Worm (Caenorhabditis elegans) whole organism, L4/young adult: ENCODE results near the gene ZK1037.6.

Experiments
- W03F9.2 ChIP-seq: fragments of 150-350 bp; optimal IDR thresholded peaks from 2 replicates; lab custom pipeline; 2014; ENCODE audit warnings: missing biosample characterization, missing genetic modification characterization
- dao-5 ChIP-seq: sonication (generic microtip); optimal IDR thresholded peaks from 2 replicates; lab custom pipeline; 2016; ENCODE audit warnings: missing genotype, missing genetic modification characterization, moderate library complexity, missing compliant biosample characterization
- him-1 ChIP-seq: sonication (generic microtip); optimal IDR thresholded peaks from 2 replicates; lab custom pipeline; 2016; ENCODE audit warnings: missing genotype, missing genetic modification reagents, missing genetic modification characterization, missing compliant biosample characterization

ZK1037.6 gene

ce11 chrV:15290995-15291394 lies 36.6 kb downstream of the ZK1037.6 start, which contains the start of gene cyp-34A2:
TSS of gene cyp-34A2 (minus strand) at chrV:15291095.
- TF ChIP-seq dao-5 (tag; lab: Kevin White, UChicago) (no peak), him-1 (tag; lab: Kevin White, UChicago) (no peak), W03F9.2 (tag; lab: Kevin White, UChicago) (no peak)

ce11 chrV:15287856-15288255 lies 39.7 kb downstream of the ZK1037.6 start, which contains the start of gene cyp-34A1:
TSS of gene cyp-34A1 (minus strand) at chrV:15287956.
- TF ChIP-seq W03F9.2 (tag; lab: Kevin White, UChicago): no peak
- TF ChIP-seq dao-5 (tag; lab: Kevin White, UChicago): no peak
- no peak for TF ChIP-seq him-1 (tag; lab: Kevin White, UChicago)

ce11 chrV:15285984-15286383 lies 41.6 kb downstream of the ZK1037.6 start:
- TF ChIP-seq him-1 (tag; lab: Kevin White, UChicago): no peak
- no peak for TF ChIP-seq dao-5 (tag; lab: Kevin White, UChicago)
- no peak for TF ChIP-seq W03F9.2 (tag; lab: Kevin White, UChicago)

ce11 chrV:15281279-15281949 lies 46.2 kb downstream of the ZK1037.6 start, which contains the start of the genes srw-19 and srx-51:
TSS of gene srw-19 (minus strand) at chrV:15281379.
TSS of gene srx-51 (plus strand) at chrV:15281899.
- TF ChIP-seq W03F9.2 (tag; lab: Kevin White, UChicago) (no peak), him-1 (tag; lab: Kevin White, UChicago) (no peak), dao-5 (tag; lab: Kevin White, UChicago) (no peak)

- TF ChIP-seq him-1 (tag; lab: Kevin White, UChicago) (no peak), dao-5 (tag; lab: Kevin White, UChicago) (no peak), W03F9.2 (tag; lab: Kevin White, UChicago) (no peak)
Observed at ce11 chrV:15276915-15277314, 50.7 kb downstream of the ZK1037.6 start, which contains the start of gene srw-17. TSS of gene srw-17 (minus strand) at chrV:15277015.
